Worm (Caenorhabditis elegans): ENCODE results near the gene F36H12.10.

The F36H12.10 gene

ce11 chrIV:5288932-5289331 lies 34.4 kb upstream of the F36H12.10 start (continued):
- TF ChIP-seq F39B2.1 (GFP tag; IDR thresholded peaks at IDR 0.05), result no peak

- TF ChIP-seq rec-8 (tag; optimal IDR thresholded peaks at IDR 0.05) (no peak), F33H1.4 (GFP tag; IDR thresholded peaks at IDR 0.05) (no peak)
Observed at ce11 chrIV:5287190-5287589, 32.6 kb upstream of the F36H12.10 start.

DNA sequence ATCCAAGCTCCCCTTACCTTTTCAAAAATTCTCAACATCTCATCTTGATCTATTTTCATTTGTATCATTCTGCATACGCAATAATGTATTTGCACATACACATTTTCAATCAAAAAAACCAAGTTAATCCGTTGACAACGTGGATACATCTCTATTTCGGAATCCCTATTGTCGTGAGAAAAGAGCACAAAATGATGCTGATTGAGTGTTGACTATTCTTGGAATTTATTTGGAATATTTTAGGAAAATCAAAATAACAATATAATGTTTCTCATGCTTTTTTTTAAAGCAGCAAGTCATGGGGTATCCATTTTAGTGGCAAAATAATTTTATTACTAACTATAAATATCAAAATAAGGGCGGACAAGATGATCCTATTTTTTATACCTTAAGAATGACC lies 26.9 kb upstream of the F36H12.10 start:
- TF ChIP-seq aptf-2 (GFP tag; conservative IDR thresholded peaks at IDR 0.05) (no peak), dpff-1 (tag; optimal IDR thresholded peaks at IDR 0.05) (no peak)

DNA sequence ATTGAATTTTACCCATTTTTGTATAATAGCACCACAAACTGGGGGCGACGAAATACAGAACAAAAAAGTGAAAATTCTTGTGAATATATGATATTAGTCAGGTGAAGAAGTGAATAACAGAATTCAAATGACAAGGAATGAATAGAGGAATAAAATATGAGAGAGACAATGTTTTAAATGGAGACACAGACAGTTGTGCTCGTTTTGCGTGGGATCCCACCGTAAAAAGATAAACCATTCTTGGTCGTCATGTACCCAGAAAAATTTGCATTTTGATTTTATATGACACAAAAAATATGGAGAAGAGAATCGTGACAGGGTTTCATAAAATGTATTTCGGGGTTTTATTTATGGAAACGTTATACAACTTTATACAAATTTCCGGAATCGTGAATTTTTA lies 23.2 kb upstream of the F36H12.10 start, which contains the start of gene F36H12.17:
TSS of gene F36H12.17 (minus strand) at position 101 of the 400 bp plus-strand sequence.
- TF ChIP-seq bed-1 (GFP tag; IDR thresholded peaks at IDR 0.05) (no peak), unc-62 (GFP tag; optimal IDR thresholded peaks at IDR 0.05) (no peak), hsf-1 (GFP tag; IDR thresholded peaks at IDR 0.05) (no peak), zim-3 (tag; optimal IDR thresholded peaks at IDR 0.05) (no peak), K11D2.4 (GFP tag; IDR thresholded peaks at IDR 0.05) (no peak), F23B12.7 (tag; optimal IDR thresholded peaks at IDR 0.05; ENCODE audit: insufficient read depth) (no peak), fkh-3 (tag; optimal IDR thresholded peaks at IDR 0.05) (no peak), ztf-3 (GFP tag; optimal IDR thresholded peaks at IDR 0.05) (no peak), F33H1.4 (GFP tag; IDR thresholded peaks at IDR 0.05) (no peak), F55B11.4 (tag; optimal IDR thresholded peaks at IDR 0.05; ENCODE audit: borderline replicate concordance, insufficient read depth) (no peak), lsy-27 (tag; optimal IDR thresholded peaks at IDR 0.05; ENCODE audit: borderline replicate concordance, insufficient read depth) (no peak)

- TF ChIP-seq ztf-22 (GFP tag; optimal IDR thresholded peaks at IDR 0.05), result no peak
- TF ChIP-seq sdz-38 (tag; optimal IDR thresholded peaks at IDR 0.05), result no peak
- TF ChIP-seq F57A8.1 (GFP tag; optimal IDR thresholded peaks at IDR 0.05), result no peak
- TF ChIP-seq madf-8 (GFP tag; conservative IDR thresholded peaks at IDR 0.05), result peak; percentile 59
- no peak for TF ChIP-seq akir-1 (GFP tag; optimal IDR thresholded peaks at IDR 0.05)
- peak; percentile 78 for TF ChIP-seq F33H1.4 (GFP tag; IDR thresholded peaks at IDR 0.05)
- TF ChIP-seq die-1 (tag; optimal IDR thresholded peaks at IDR 0.05), result no peak
- TF ChIP-seq hlh-12 (tag; optimal IDR thresholded peaks at IDR 0.05), result no peak
- TF ChIP-seq hmg-20 (GFP tag; IDR thresholded peaks at IDR 0.05), result no peak
- no peak for TF ChIP-seq rec-8 (tag; optimal IDR thresholded peaks at IDR 0.05)
- TF ChIP-seq B0261.1 (tag; optimal IDR thresholded peaks at IDR 0.05), result no peak
- TF ChIP-seq ztf-28 (GFP tag; IDR thresholded peaks at IDR 0.05), result no peak
- TF ChIP-seq bed-1 (GFP tag; IDR thresholded peaks at IDR 0.05), result no peak
- no peak for TF ChIP-seq mxl-1 (tag; optimal IDR thresholded peaks at IDR 0.05)
- TF ChIP-seq F49E8.2 (tag; optimal IDR thresholded peaks at IDR 0.05; ENCODE audit: insufficient read depth), result no peak
- no peak for TF ChIP-seq F10E7.11 (tag; optimal IDR thresholded peaks at IDR 0.05)
- TF ChIP-seq atf-7 (tag; optimal IDR thresholded peaks at IDR 0.05), result no peak
- no peak for TF ChIP-seq T26A5.8 (tag; optimal IDR thresholded peaks at IDR 0.05)
- TF ChIP-seq nhr-179 (tag; optimal IDR thresholded peaks at IDR 0.05), result no peak
- no peak for TF ChIP-seq Y53F4B.3 (GFP tag; IDR thresholded peaks at IDR 0.05)
- no peak for TF ChIP-seq Y56A3A.18 (GFP tag; IDR thresholded peaks at IDR 0.05)
- no peak for TF ChIP-seq snpc-4 (GFP tag; optimal IDR thresholded peaks at IDR 0.05)
- peak in 3 of 4 experiments; percentile 72 to 74 (median 73) for TF ChIP-seq snpc-4 (tag; optimal IDR thresholded peaks at IDR 0.05)
- TF ChIP-seq egl-44 (GFP tag; IDR thresholded peaks at IDR 0.05), result no peak
- TF ChIP-seq F39B2.1 (GFP tag; IDR thresholded peaks at IDR 0.05), result no peak
- TF ChIP-seq nfyb-1 (GFP tag; IDR thresholded peaks at IDR 0.05), result no peak
- no peak for TF ChIP-seq lin-26 (GFP tag; IDR thresholded peaks at IDR 0.05)
- TF ChIP-seq nhr-120 (GFP tag; IDR thresholded peaks at IDR 0.05), result no peak
- no peak for TF ChIP-seq hsf-1 (GFP tag; IDR thresholded peaks at IDR 0.05)
- TF ChIP-seq fkh-3 (tag; optimal IDR thresholded peaks at IDR 0.05), result no peak
- no peak for TF ChIP-seq ztf-3 (GFP tag; optimal IDR thresholded peaks at IDR 0.05)
- TF ChIP-seq lin-35 (GFP tag; optimal IDR thresholded peaks at IDR 0.05), result no peak
- no peak for TF ChIP-seq mel-28 (tag; optimal IDR thresholded peaks at IDR 0.05; ENCODE audit: borderline replicate concordance)
Observed at ce11 chrIV:5274123-5274581, 19.6 kb upstream of the F36H12.10 start, which contains the start of gene slfl-4. slfl-4 (plus strand) TSS chrIV:5274531.

Data from whole organism, young adult.